Fruit fly (Drosophila melanogaster): Measurements from ENCODE around the gene CG17380.

The CG17380 gene

dm6 chr3R:23355829-23356738 lies 47.4 kb downstream of the CG17380 start, which contains the start of the genes ATPsynCF6 and Sec13:
ATPsynCF6 (minus strand) TSS chr3R:23356064.
Sec13 (plus strand) TSS chr3R:23356278.
- TF ChIP-seq Dfd (GFP tag; optimal IDR thresholded peaks at IDR 0.05) (no peak), Pdp1 (GFP tag; optimal IDR thresholded peaks at IDR 0.05) (peak; percentile 25 to 99), da (GFP tag; optimal IDR thresholded peaks at IDR 0.05) (no peak), dysf (GFP tag; IDR thresholded peaks at IDR 0.05) (peak; percentile 69; the same call in 2 of the 3 replicates), Fer2 (tag; optimal IDR thresholded peaks at IDR 0.05) (peak; percentile 46), schlank (tag; optimal IDR thresholded peaks at IDR 0.05) (no peak), phol (tag; optimal IDR thresholded peaks at IDR 0.05) (peak; percentile 78), ro (GFP tag; IDR thresholded peaks at IDR 0.05) (no peak), ERR (GFP tag; optimal IDR thresholded peaks at IDR 0.05) (no peak), D (optimal IDR thresholded peaks at IDR 0.05) (no peak), D (GFP tag; optimal IDR thresholded peaks at IDR 0.05) (peak; percentile 45), Bgb (GFP tag; IDR thresholded peaks at IDR 0.05; ENCODE audit: partially characterized antibody) (peak; percentile 96), H15 (GFP tag; IDR thresholded peaks at IDR 0.05) (peak; percentile 44; the same call in 1 of the 3 replicates), Atf6 (GFP tag; IDR thresholded peaks at IDR 0.05) (peak; percentile 44), slou (GFP tag; optimal IDR thresholded peaks at IDR 0.05) (peak; percentile 42), MESR4 (GFP tag; optimal IDR thresholded peaks at IDR 0.05) (peak; percentile 88), pb (GFP tag; optimal IDR thresholded peaks at IDR 0.05) (no peak), corto (GFP tag; optimal IDR thresholded peaks at IDR 0.05) (no peak), Scr (GFP tag; IDR thresholded peaks at IDR 0.05; ENCODE audit: partially characterized antibody) (peak; percentile 94), CG10366 (GFP tag; IDR thresholded peaks at IDR 0.05) (peak; percentile 44), CG9437 (GFP tag; optimal IDR thresholded peaks at IDR 0.05) (peak; percentile 32), CG9817 (tag; optimal IDR thresholded peaks at IDR 0.05) (peak; percentile 61), CG13624 (GFP tag; optimal IDR thresholded peaks at IDR 0.05) (peak; percentile 20), Lim3 (GFP tag; IDR thresholded peaks at IDR 0.05) (no peak), p53 (GFP tag; optimal IDR thresholded peaks at IDR 0.05) (no peak), CG6175 (GFP tag; IDR thresholded peaks at IDR 0.05) (no peak), TFAM (GFP tag; optimal IDR thresholded peaks at IDR 0.05) (no peak), luna (GFP tag; optimal IDR thresholded peaks at IDR 0.05) (no peak), CG6791 (GFP tag; IDR thresholded peaks at IDR 0.05; ENCODE audit: partially characterized antibody) (peak; percentile 91), CG7839 (tag; optimal IDR thresholded peaks at IDR 0.05) (peak; percentile 60), CG32532 (GFP tag; IDR thresholded peaks at IDR 0.05) (peak; percentile 77), CG13296 (GFP tag; optimal IDR thresholded peaks at IDR 0.05) (peak; percentile 50), CG2678 (tag; optimal IDR thresholded peaks at IDR 0.05) (peak; percentile 75), CG31224 (GFP tag; IDR thresholded peaks at IDR 0.05) (peak; percentile 36; the same call in 1 of the 2 replicates), Dad (GFP tag; optimal IDR thresholded peaks at IDR 0.05) (no peak), bbx (GFP tag; IDR thresholded peaks at IDR 0.05; ENCODE audit: partially characterized antibody) (peak; percentile 97), dmrt99B (tag; optimal IDR thresholded peaks at IDR 0.05) (peak; percentile 31), stwl (tag; optimal IDR thresholded peaks at IDR 0.05) (peak; percentile 73), CG16815 (GFP tag; optimal IDR thresholded peaks at IDR 0.05) (no peak), Usf (GFP tag; optimal IDR thresholded peaks at IDR 0.05) (no peak), Sry-δ (GFP tag; optimal IDR thresholded peaks at IDR 0.05) (peak; percentile 91), crc (GFP tag; optimal IDR thresholded peaks at IDR 0.05) (no peak), CG10267 (tag; optimal IDR thresholded peaks at IDR 0.05) (peak; percentile 56), pnt (GFP tag; optimal IDR thresholded peaks at IDR 0.05) (no peak), mam (GFP tag; optimal IDR thresholded peaks at IDR 0.05) (peak; percentile 39), unpg (GFP tag; optimal IDR thresholded peaks at IDR 0.05) (peak; percentile 46), slbo (GFP tag; IDR thresholded peaks at IDR 0.05) (peak; percentile 77), dmrt11E (tag; optimal IDR thresholded peaks at IDR 0.05) (peak; percentile 7), yki (optimal IDR thresholded peaks at IDR 0.05) (no peak)

Data from whole organism, embryonic.